Fruit fly (Drosophila melanogaster): Measurements from ENCODE around the gene Ugt37B1.

dm6 chr2L:6271384-6271783 is 46.5 kb downstream of the Ugt37B1 start:
- TF ChIP-seq Hr4 (GFP tag; optimal IDR thresholded peaks at IDR 0.05) (no peak), Ets96B (tag; optimal IDR thresholded peaks at IDR 0.05) (no peak), acj6 (GFP tag; optimal IDR thresholded peaks at IDR 0.05) (no peak), CG1621 (tag; optimal IDR thresholded peaks at IDR 0.05) (no peak), achi (GFP tag; optimal IDR thresholded peaks at IDR 0.05) (no peak), Smox (GFP tag; optimal IDR thresholded peaks at IDR 0.05) (no peak), Blimp-1 (GFP tag; optimal IDR thresholded peaks at IDR 0.05) (no peak), net (GFP tag; optimal IDR thresholded peaks at IDR 0.05) (no peak), Eip93F (GFP tag; optimal IDR thresholded peaks at IDR 0.05) (no peak), salr (GFP tag; optimal IDR thresholded peaks at IDR 0.05) (no peak), svp (GFP tag) (no peak), CG4318 (GFP tag; optimal IDR thresholded peaks at IDR 0.05) (no peak), CG6808 (GFP tag; optimal IDR thresholded peaks at IDR 0.05) (no peak), CG31627 (GFP tag; optimal IDR thresholded peaks at IDR 0.05) (no peak)
